Fruit fly (Drosophila melanogaster) whole organism, prepupa: ENCODE data around the gene CG31099.

ENCODE experiments used
- CG10669 ChIP-seq: fragments of 200-800 bp; sonication (Bioruptor generic); optimal IDR thresholded peaks from 3 replicates; lab custom pipeline; 2018; ENCODE audit warnings: missing biosample characterization, mild to moderate bottlenecking, missing genetic modification characterization, moderate library complexity
- CG11762 ChIP-seq: fragments of 200-800 bp; sonication (Bioruptor generic); optimal IDR thresholded peaks from 3 replicates; lab custom pipeline; 2016; ENCODE audit warnings: missing biosample characterization, missing genetic modification characterization; ENCODE audit not compliant: insufficient read depth
- CG11902 ChIP-seq: fragments of 200-800 bp; sonication (Bioruptor generic); optimal IDR thresholded peaks from 3 replicates; lab custom pipeline; 2016; ENCODE audit warnings: missing biosample characterization, missing genetic modification characterization
- CG15336 ChIP-seq: fragments of 200-800 bp; sonication (Bioruptor generic); IDR thresholded peaks from 2 replicates; pipeline ENCODE4 v1.3.6; 2022; ENCODE audit warnings: missing biosample characterization, missing genetic modification characterization
- CG16779 ChIP-seq: fragments of 200-800 bp; sonication (Bioruptor generic); optimal IDR thresholded peaks from 3 replicates; lab custom pipeline; 2017; ENCODE audit warnings: missing biosample characterization, mild to moderate bottlenecking, missing genetic modification characterization
- CG3032 ChIP-seq: fragments of 200-800 bp; optimal IDR thresholded peaks from 2 replicates; lab custom pipeline; 2019; ENCODE audit warnings: missing biosample characterization, mild to moderate bottlenecking, missing genetic modification characterization, moderate library complexity
- CG31627 ChIP-seq: fragments of 200-800 bp; sonication (Bioruptor generic); optimal IDR thresholded peaks from 3 replicates; lab custom pipeline; 2016; ENCODE audit warnings: missing biosample characterization, missing genetic modification characterization
- CG32006 ChIP-seq: fragments of 200-800 bp; sonication (Bioruptor generic); optimal IDR thresholded peaks from 3 replicates; lab custom pipeline; 2017; ENCODE audit warnings: missing biosample characterization, mild to moderate bottlenecking, missing genetic modification characterization
- CG34406 ChIP-seq: fragments of 200-800 bp; sonication (Bioruptor generic); optimal IDR thresholded peaks from 3 replicates; lab custom pipeline; 2016; ENCODE audit warnings: missing biosample characterization, missing genetic modification characterization
- CG3919 ChIP-seq: fragments of 200-800 bp; sonication (Bioruptor generic); optimal IDR thresholded peaks from 3 replicates; lab custom pipeline; 2016; ENCODE audit warnings: missing biosample characterization, missing genetic modification characterization
- CG4318 ChIP-seq: fragments of 200-800 bp; sonication (Bioruptor generic); optimal IDR thresholded peaks from 3 replicates; lab custom pipeline; 2017; ENCODE audit warnings: missing biosample characterization, mild to moderate bottlenecking, missing genetic modification characterization
- CG6163 ChIP-seq: fragments of 200-800 bp; sonication (Bioruptor generic); IDR thresholded peaks from 3 replicates; pipeline ENCODE4 v1.3.6; 2022; ENCODE audit warnings: missing biosample characterization, missing genetic modification characterization
- CG6792 ChIP-seq: fragments of 200-800 bp; sonication (Bioruptor generic); optimal IDR thresholded peaks from 3 replicates; lab custom pipeline; 2016; ENCODE audit warnings: missing biosample characterization, missing genetic modification characterization
- CG8319 ChIP-seq: fragments of 200-800 bp; sonication (Bioruptor generic); optimal IDR thresholded peaks from 3 replicates; lab custom pipeline; 2016; ENCODE audit warnings: missing biosample characterization, missing genetic modification characterization
- CG8632 ChIP-seq: fragments of 200-800 bp; sonication (Bioruptor generic); optimal IDR thresholded peaks from 3 replicates; lab custom pipeline; 2016; ENCODE audit warnings: missing biosample characterization, missing genetic modification characterization
- CG9139 ChIP-seq: fragments of 200-800 bp; sonication (Bioruptor generic); optimal IDR thresholded peaks from 3 replicates; lab custom pipeline; 2017; ENCODE audit warnings: missing biosample characterization, mild to moderate bottlenecking, missing genetic modification characterization
- Eip78C ChIP-seq: fragments of 200-800 bp; sonication (Bioruptor generic); peaks from one replicate; lab custom pipeline; 2016; ENCODE audit warnings: missing biosample characterization, missing genetic modification characterization
- Ets21C ChIP-seq: fragments of 200-800 bp; sonication (Bioruptor generic); optimal IDR thresholded peaks from 3 replicates; lab custom pipeline; 2016; ENCODE audit warnings: missing biosample characterization, missing genetic modification characterization
- Ets96B ChIP-seq: fragments of 200-800 bp; optimal IDR thresholded peaks from 2 replicates; lab custom pipeline; 2019; ENCODE audit warnings: missing biosample characterization, mild to moderate bottlenecking, missing genetic modification characterization, moderate library complexity
- Hr39 ChIP-seq: fragments of 200-800 bp; sonication (Bioruptor generic); optimal IDR thresholded peaks from 2 replicates; lab custom pipeline; 2016; ENCODE audit warnings: missing biosample characterization, missing genetic modification characterization
- Lpt ChIP-seq: fragments of 200-800 bp; sonication (Bioruptor generic); optimal IDR thresholded peaks from 3 replicates; lab custom pipeline; 2016; ENCODE audit warnings: missing biosample characterization, missing genetic modification characterization
- OdsH ChIP-seq: fragments of 200-800 bp; sonication (Bioruptor generic); optimal IDR thresholded peaks from 3 replicates; lab custom pipeline; 2016; ENCODE audit warnings: missing biosample characterization, missing genetic modification characterization
- Sox102F ChIP-seq: fragments of 200-800 bp; sonication (Bioruptor generic); optimal IDR thresholded peaks from 2 replicates; lab custom pipeline; 2016; ENCODE audit warnings: missing biosample characterization, mild to moderate bottlenecking, missing genetic modification characterization
- Sox14 ChIP-seq: fragments of 200-800 bp; sonication (Bioruptor generic); optimal IDR thresholded peaks from 3 replicates; lab custom pipeline; 2016; ENCODE audit warnings: missing biosample characterization, missing genetic modification characterization
- cyc ChIP-seq: fragments of 200-800 bp; sonication (Bioruptor generic); optimal IDR thresholded peaks from 3 replicates; lab custom pipeline; 2016; ENCODE audit warnings: missing biosample characterization, missing genetic modification characterization
- eg ChIP-seq: fragments of 200-800 bp; sonication (Bioruptor generic); IDR thresholded peaks from 3 replicates; pipeline ENCODE4 v1.3.6; 2022; ENCODE audit warnings: missing biosample characterization, missing genetic modification characterization
- esn ChIP-seq: fragments of 200-800 bp; sonication (Bioruptor generic); optimal IDR thresholded peaks from 2 replicates; lab custom pipeline; 2016; ENCODE audit warnings: missing biosample characterization, mild to moderate bottlenecking, missing genetic modification characterization, moderate library complexity
- fd59A ChIP-seq: fragments of 200-800 bp; sonication (Bioruptor generic); optimal IDR thresholded peaks from 2 replicates; lab custom pipeline; 2017; ENCODE audit warnings: missing biosample characterization, mild to moderate bottlenecking, missing genetic modification characterization, missing genetic modification reagents
- fd85E ChIP-seq: fragments of 200-800 bp; sonication (Bioruptor generic); optimal IDR thresholded peaks from 3 replicates; lab custom pipeline; 2016; ENCODE audit warnings: missing biosample characterization, missing genetic modification characterization
- fkh ChIP-seq: fragments of 200-800 bp; sonication (Bioruptor generic); optimal IDR thresholded peaks from 3 replicates; lab custom pipeline; 2017; ENCODE audit warnings: missing biosample characterization, mild to moderate bottlenecking, missing genetic modification characterization, moderate library complexity
- salr ChIP-seq, 2 experiments: fragments of 200-800 bp; sonication (Bioruptor generic); optimal IDR thresholded peaks; 3 replicates each; lab custom pipeline; 2016 to 2018; ENCODE audit warnings: missing biosample characterization in 2 of 2, missing genetic modification characterization in 2 of 2, mild to moderate bottlenecking in 1 of 2
- spab ChIP-seq: fragments of 200-800 bp; sonication (Bioruptor generic); optimal IDR thresholded peaks from 2 replicates; lab custom pipeline; 2017; ENCODE audit warnings: missing biosample characterization, mild to moderate bottlenecking, missing genetic modification characterization, missing genetic modification reagents
- svp ChIP-seq: fragments of 200-800 bp; sonication (Bioruptor generic); peaks from one replicate; lab custom pipeline; 2016; ENCODE audit warnings: missing biosample characterization, missing genetic modification characterization
- topi ChIP-seq: fragments of 200-800 bp; sonication (Bioruptor generic); optimal IDR thresholded peaks from 3 replicates; lab custom pipeline; 2016; ENCODE audit warnings: missing biosample characterization, missing genetic modification characterization
- vri ChIP-seq: fragments of 200-800 bp; sonication (Bioruptor generic); optimal IDR thresholded peaks from 3 replicates; lab custom pipeline; 2016; ENCODE audit warnings: missing biosample characterization, mild to moderate bottlenecking, missing genetic modification characterization

The CG31099 gene

DNA sequence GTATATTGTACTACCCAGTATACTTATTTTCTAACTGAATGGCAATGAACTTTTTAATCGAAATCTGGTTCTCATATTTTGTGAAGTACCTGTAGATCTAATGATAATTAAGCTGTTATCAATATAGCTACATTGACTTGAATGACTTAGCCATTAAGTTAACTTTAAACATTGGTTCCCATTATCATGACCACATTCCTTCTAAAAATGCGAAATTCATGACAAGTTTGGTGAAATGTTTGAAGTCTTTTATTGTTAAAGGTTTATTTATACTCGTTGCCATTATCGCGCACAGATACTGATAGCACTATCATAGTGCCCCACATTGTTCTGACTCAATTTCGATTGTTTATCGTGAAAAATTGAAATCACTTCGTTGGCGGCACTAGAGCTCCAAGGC is 10.2 kb upstream of the CG31099 start:
- TF ChIP-seq CG6792 (GFP tag; lab: Kevin White, UChicago) (no peak), CG8632 (GFP tag; lab: Kevin White, UChicago) (no peak), topi (GFP tag; lab: Kevin White, UChicago) (no peak), OdsH (GFP tag; lab: Kevin White, UChicago) (no peak), Eip78C (GFP tag; lab: Kevin White, UChicago) (no peak), Ets21C (GFP tag; lab: Kevin White, UChicago) (no peak), Sox14 (no peak), CG32006 (no peak), eg (GFP tag; lab: Robert Waterston, UW) (no peak), CG6163 (GFP tag; lab: Robert Waterston, UW) (no peak), CG8319 (no peak), vri (GFP tag; lab: Kevin White, UChicago) (no peak), CG11902 (no peak), CG3919 (no peak), fd59A (no peak)

DNA sequence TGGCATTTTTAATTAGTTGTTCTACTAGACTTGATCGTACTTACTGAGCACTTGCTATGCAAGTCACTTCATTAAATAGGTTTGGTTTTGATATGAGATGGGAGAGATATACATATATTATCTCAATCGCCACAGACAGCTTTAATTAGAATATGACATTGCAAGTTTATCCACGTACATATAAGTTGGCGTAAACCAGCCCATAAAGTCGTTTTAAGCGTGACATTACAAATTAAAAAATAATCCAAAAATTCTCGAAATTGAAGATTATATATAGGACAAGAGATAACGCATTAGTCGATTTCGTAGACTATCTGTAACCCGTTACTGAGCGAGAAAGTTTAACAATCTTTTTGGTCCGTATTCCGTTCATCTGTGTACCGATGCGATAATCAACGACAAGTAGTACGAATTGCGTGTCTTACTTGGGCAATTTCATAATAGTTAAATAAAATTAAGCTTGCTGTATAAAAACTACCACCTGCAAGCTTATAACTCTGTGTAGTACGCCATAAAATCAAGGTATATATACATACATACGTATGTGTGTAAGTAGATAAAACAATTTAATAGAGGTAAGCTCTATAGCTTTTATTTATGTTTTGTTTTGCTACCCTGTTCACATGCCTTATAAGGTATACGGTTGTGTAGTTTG is 9.4 kb upstream of the CG31099 start, which contains the start of gene CG10560:
Gene CG10560 (minus strand): TSS at position 51 of the 655 bp plus-strand sequence.
- TF ChIP-seq CG10669 (GFP tag; lab: Kevin White, UChicago) (no peak), svp (GFP tag; lab: Kevin White, UChicago) (no peak), CG4318 (GFP tag; lab: Kevin White, UChicago) (no peak), CG32006 (no peak), cyc (no peak), Ets96B (no peak), CG31627 (GFP tag; lab: Kevin White, UChicago) (no peak), CG16779 (tag; lab: Kevin White, UChicago) (no peak), CG3032 (no peak), fkh (GFP tag; lab: Kevin White, UChicago) (no peak)

DNA sequence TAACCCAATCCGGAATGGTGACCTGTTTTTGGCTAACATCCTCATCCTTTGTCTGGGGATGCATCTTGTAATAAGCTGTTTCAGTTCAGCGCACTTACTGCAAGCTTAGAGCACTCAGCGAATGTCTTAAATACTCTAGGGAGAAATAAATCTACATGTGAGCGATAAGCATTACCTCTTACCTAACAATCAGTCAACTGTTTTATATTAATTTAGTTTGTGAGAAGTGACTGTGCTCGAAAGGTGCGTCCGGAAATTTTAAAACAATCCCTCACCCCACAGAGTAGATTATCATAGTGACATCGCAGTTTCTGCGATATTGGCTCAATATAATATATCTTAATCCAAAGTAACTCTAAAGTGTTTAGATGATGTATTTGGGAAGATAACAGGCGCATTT is 7.3 kb upstream of the CG31099 start, which contains the start of gene CG10553:
Gene CG10553 (minus strand): TSS at position 101 of the 400 bp plus-strand sequence.
- TF ChIP-seq Ets96B, result no peak
- no peak for TF ChIP-seq CG32006
- TF ChIP-seq Hr39 (GFP tag; lab: Kevin White, UChicago), result no peak
- TF ChIP-seq CG34406 (GFP tag; lab: Kevin White, UChicago), result no peak
- TF ChIP-seq CG15336 (GFP tag; lab: Robert Waterston, UW), result no peak
- no peak for TF ChIP-seq esn (GFP tag; lab: Kevin White, UChicago)
- no peak for TF ChIP-seq CG31627 (GFP tag; lab: Kevin White, UChicago)
- TF ChIP-seq OdsH (GFP tag; lab: Kevin White, UChicago), result no peak
- no peak for TF ChIP-seq Lpt
- no peak for TF ChIP-seq Sox102F (GFP tag; lab: Kevin White, UChicago)
- no peak for TF ChIP-seq fkh (GFP tag; lab: Kevin White, UChicago)
- TF ChIP-seq fd85E (GFP tag; lab: Kevin White, UChicago), result no peak

DNA sequence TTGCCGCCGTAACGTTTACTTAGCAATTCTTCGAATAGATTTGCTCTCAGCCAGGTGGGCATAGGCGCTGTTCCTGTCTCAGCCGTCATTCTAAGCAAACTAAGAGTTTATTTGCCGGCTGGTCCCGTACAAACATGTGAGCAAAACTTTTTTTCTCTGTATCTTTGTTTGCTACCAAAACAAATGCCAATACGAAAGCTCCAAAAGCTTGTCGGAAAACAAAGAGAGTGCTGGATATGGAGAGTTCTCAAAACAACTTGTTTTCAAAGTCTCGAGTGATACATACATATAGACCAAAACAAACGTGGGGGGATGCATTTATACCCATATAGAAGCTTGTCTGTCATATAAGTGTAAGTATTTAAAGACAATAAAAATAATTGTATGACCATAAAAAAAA is 5.3 kb upstream of the CG31099 start, which contains the start of gene CG10559:
Gene CG10559 (minus strand): TSS at position 101 of the 400 bp plus-strand sequence.
- TF ChIP-seq CG9139 (GFP tag; lab: Kevin White, UChicago) (no peak), salr (GFP tag; optimal IDR thresholded peaks at IDR 0.05; lab: Kevin White, UChicago) (no peak), fkh (GFP tag; lab: Kevin White, UChicago) (peak; percentile 45), spab (GFP tag; lab: Kevin White, UChicago) (no peak), CG11762 (no peak)
